Worm (Caenorhabditis elegans) whole organism, young adult: Measurements from ENCODE around the gene tofu-1.

Experiments
- B0261.1 ChIP-seq: sonication (generic microtip); optimal IDR thresholded peaks from 2 replicates; lab custom pipeline; 2016; ENCODE audit warnings: mild to moderate bottlenecking, missing genetic modification characterization, moderate library complexity, missing compliant biosample characterization
- C06A6.2 ChIP-seq: fragments of 200-800 bp; sonication (Bioruptor generic); conservative IDR thresholded peaks from 2 replicates; pipeline ENCODE4 v1.3.6; 2022; ENCODE audit warnings: missing genetic modification characterization, missing compliant biosample characterization
- D2030.7 ChIP-seq: fragments of 200-800 bp; sonication (Bioruptor generic); IDR thresholded peaks from 2 replicates; pipeline ENCODE4 v1.3.6; 2022; ENCODE audit warnings: missing genetic modification reagents, missing genetic modification characterization, missing compliant biosample characterization
- F39B2.1 ChIP-seq: fragments of 200-800 bp; sonication (Bioruptor generic); IDR thresholded peaks from 2 replicates; pipeline ENCODE4 v1.3.6; 2022; ENCODE audit warnings: missing genetic modification reagents, missing genetic modification characterization, missing compliant biosample characterization
- F52B5.7 ChIP-seq: sonication (generic microtip); optimal IDR thresholded peaks from 2 replicates; lab custom pipeline; 2016; ENCODE audit warnings: mild to moderate bottlenecking, missing genetic modification characterization, missing compliant biosample characterization
- F57C9.4 ChIP-seq: sonication (generic microtip); optimal IDR thresholded peaks from 2 replicates; lab custom pipeline; 2017; ENCODE audit warnings: mild to moderate bottlenecking, missing genetic modification characterization, missing compliant biosample characterization
- K12H6.12 ChIP-seq: fragments of 200-800 bp; sonication (Bioruptor generic); optimal IDR thresholded peaks from 2 replicates; lab custom pipeline; 2018; ENCODE audit warnings: mild to moderate bottlenecking, missing genetic modification characterization, missing compliant biosample characterization
- T07F8.4 ChIP-seq: sonication (generic microtip); optimal IDR thresholded peaks from 2 replicates; lab custom pipeline; 2016; ENCODE audit warnings: mild to moderate bottlenecking, missing genetic modification characterization, moderate library complexity, missing compliant biosample characterization
- T26A5.8 ChIP-seq: sonication (generic microtip); optimal IDR thresholded peaks from 2 replicates; lab custom pipeline; 2016; ENCODE audit warnings: missing genetic modification characterization, missing compliant biosample characterization
- ZK185.1 ChIP-seq: sonication (generic microtip); optimal IDR thresholded peaks from 2 replicates; lab custom pipeline; 2016; ENCODE audit warnings: mild to moderate bottlenecking, missing genetic modification characterization, missing compliant biosample characterization; ENCODE audit not compliant: poor library complexity, severe bottlenecking
- ama-1 ChIP-seq, 3 experiments: fragments of 150-350 bp in 1 of 3; sonication (generic microtip) in 2 of 3; optimal IDR thresholded peaks; 2 replicates each; lab custom pipeline; 2014 to 2018; ENCODE audit warnings: missing biosample characterization in 2 of 3, missing genetic modification characterization in 2 of 3, missing genetic modification reagents in 2 of 3
- aptf-2 ChIP-seq: fragments of 200-800 bp; sonication (Bioruptor generic); conservative IDR thresholded peaks from 2 replicates; pipeline ENCODE4 v1.3.6; 2022; ENCODE audit warnings: missing genetic modification reagents, missing genetic modification characterization, missing compliant biosample characterization
- aptf-3 ChIP-seq: fragments of 200-800 bp; sonication (Bioruptor generic); IDR thresholded peaks from 2 replicates; pipeline ENCODE4 v1.3.6; 2022; ENCODE audit warnings: missing genetic modification characterization, missing compliant biosample characterization
- atf-7 ChIP-seq: sonication (generic microtip); optimal IDR thresholded peaks from 2 replicates; lab custom pipeline; 2017; ENCODE audit warnings: mild to moderate bottlenecking, missing genetic modification characterization, missing compliant biosample characterization
- attf-3 ChIP-seq: fragments of 200-800 bp; sonication (Bioruptor generic); conservative IDR thresholded peaks from 2 replicates; pipeline ENCODE4 v1.3.6; 2022; ENCODE audit warnings: missing genetic modification reagents, missing genetic modification characterization, missing compliant biosample characterization
- attf-5 ChIP-seq: fragments of 200-800 bp; sonication (Bioruptor generic); optimal IDR thresholded peaks from 2 replicates; lab custom pipeline; 2018; ENCODE audit warnings: mild to moderate bottlenecking, missing genetic modification characterization, missing compliant biosample characterization
- bed-1 ChIP-seq: fragments of 200-800 bp; sonication (Bioruptor generic); IDR thresholded peaks from 2 replicates; pipeline ENCODE4 v1.3.6; 2022; ENCODE audit warnings: missing genetic modification reagents, missing genetic modification characterization, missing compliant biosample characterization
- cebp-1 ChIP-seq, 2 experiments: fragments of 200-800 bp in 1 of 2; sonication (Bioruptor generic) in 1 of 2; sonication (generic microtip) in 1 of 2; IDR thresholded peaks in 1 of 2; optimal IDR thresholded peaks in 1 of 2; 2 replicates each; pipeline versions ENCODE4 v1.3.6 to Lab custom; 2017 to 2022; ENCODE audit warnings: missing compliant biosample characterization in 2 of 2, missing genetic modification characterization in 2 of 2, mild to moderate bottlenecking in 1 of 2, missing genetic modification reagents in 1 of 2, moderate library complexity in 1 of 2
- ceh-79 ChIP-seq: sonication (generic microtip); optimal IDR thresholded peaks from 2 replicates; lab custom pipeline; 2017; ENCODE audit warnings: mild to moderate bottlenecking, missing genetic modification characterization, missing compliant biosample characterization
- ceh-91 ChIP-seq: fragments of 200-800 bp; sonication (Bioruptor generic); IDR thresholded peaks from 2 replicates; pipeline ENCODE4 v1.3.6; 2022; ENCODE audit warnings: missing genetic modification reagents, missing genetic modification characterization, missing compliant biosample characterization
- chd-7 ChIP-seq: sonication (generic microtip); optimal IDR thresholded peaks from 2 replicates; lab custom pipeline; 2016; ENCODE audit warnings: mild to moderate bottlenecking, missing genetic modification characterization, moderate library complexity, missing compliant biosample characterization
- die-1 ChIP-seq: sonication (generic microtip); optimal IDR thresholded peaks from 2 replicates; lab custom pipeline; 2016; ENCODE audit warnings: missing genotype, mild to moderate bottlenecking, missing genetic modification characterization, missing compliant biosample characterization
- dpl-1 ChIP-seq: fragments of 150-350 bp; optimal IDR thresholded peaks from 2 replicates; lab custom pipeline; 2014; ENCODE audit warnings: missing biosample characterization, missing genetic modification reagents, missing genetic modification characterization
- fkh-3 ChIP-seq: sonication (generic microtip); optimal IDR thresholded peaks from 2 replicates; lab custom pipeline; 2016; ENCODE audit warnings: mild to moderate bottlenecking, missing genetic modification characterization, missing compliant biosample characterization
- hmg-1.2 ChIP-seq: fragments of 200-800 bp; sonication (Bioruptor generic); IDR thresholded peaks from 2 replicates; pipeline ENCODE4 v1.3.6; 2022; ENCODE audit warnings: missing genetic modification reagents, missing genetic modification characterization, missing compliant biosample characterization
- hsf-1 ChIP-seq: fragments of 200-800 bp; sonication (Bioruptor generic); IDR thresholded peaks from 2 replicates; pipeline ENCODE4 v1.3.6; 2022; ENCODE audit warnings: missing genetic modification reagents, missing genetic modification characterization, missing compliant biosample characterization
- lin-26 ChIP-seq: fragments of 200-800 bp; sonication (Bioruptor generic); IDR thresholded peaks from 2 replicates; pipeline ENCODE4 v1.3.6; 2022; ENCODE audit warnings: missing genetic modification reagents, missing genetic modification characterization, missing compliant biosample characterization
- lin-35 ChIP-seq, 3 experiments: fragments of 150-350 bp in 2 of 3; sonication (generic microtip) in 1 of 3; optimal IDR thresholded peaks; 2 replicates each; lab custom pipeline; 2014 to 2018; ENCODE audit warnings: missing biosample characterization in 3 of 3, missing genetic modification characterization in 3 of 3, missing genetic modification reagents in 3 of 3
- lin-40 ChIP-seq: sonication (generic microtip); optimal IDR thresholded peaks from 2 replicates; lab custom pipeline; 2016; ENCODE audit warnings: missing genetic modification characterization, mild to moderate bottlenecking, missing compliant biosample characterization, missing genotype, missing genetic modification reagents
- lir-1 ChIP-seq: fragments of 200-800 bp; sonication (Bioruptor generic); conservative IDR thresholded peaks from 2 replicates; pipeline ENCODE4 v1.3.6; 2022; ENCODE audit warnings: missing genetic modification reagents, missing genetic modification characterization, missing compliant biosample characterization
- madf-6 ChIP-seq: fragments of 200-800 bp; sonication (Bioruptor generic); IDR thresholded peaks from 2 replicates; pipeline ENCODE4 v1.3.6; 2022; ENCODE audit warnings: missing genetic modification reagents, missing genetic modification characterization, missing compliant biosample characterization
- madf-8 ChIP-seq: fragments of 200-800 bp; sonication (Bioruptor generic); conservative IDR thresholded peaks from 2 replicates; pipeline ENCODE4 v1.3.6; 2022; ENCODE audit warnings: missing genetic modification reagents, missing genetic modification characterization, missing compliant biosample characterization
- mes-4 ChIP-seq: sonication (generic microtip); optimal IDR thresholded peaks from 2 replicates; lab custom pipeline; 2016; ENCODE audit warnings: missing genotype, missing genetic modification characterization, missing compliant biosample characterization
- nfya-2 ChIP-seq: fragments of 200-800 bp; sonication (Bioruptor generic); IDR thresholded peaks from 2 replicates; pipeline ENCODE4 v1.3.6; 2022; ENCODE audit warnings: missing genetic modification reagents, missing genetic modification characterization, missing compliant biosample characterization
- pbrm-1 ChIP-seq: fragments of 200-800 bp; sonication (Bioruptor generic); IDR thresholded peaks from 2 replicates; pipeline ENCODE4 v1.3.6; 2022; ENCODE audit warnings: missing genetic modification reagents, missing genetic modification characterization, missing compliant biosample characterization
- snpc-1.1 ChIP-seq: sonication (generic microtip); optimal IDR thresholded peaks from 2 replicates; lab custom pipeline; 2017; ENCODE audit warnings: missing genetic modification characterization, mild to moderate bottlenecking, missing compliant biosample characterization, antibody characterized with exemption, moderate library complexity, missing genotype, missing genetic modification reagents; ENCODE audit not compliant: insufficient read depth
- somi-1 ChIP-seq: fragments of 200-800 bp; sonication (Bioruptor generic); optimal IDR thresholded peaks from 2 replicates; lab custom pipeline; 2018; ENCODE audit warnings: mild to moderate bottlenecking, missing genetic modification characterization, missing compliant biosample characterization
- tbp1 ChIP-seq: fragments of 200-800 bp; sonication (Bioruptor generic); optimal IDR thresholded peaks from 2 replicates; lab custom pipeline; 2018; ENCODE audit warnings: mild to moderate bottlenecking, missing genetic modification characterization, missing compliant biosample characterization
- zim-3 ChIP-seq: sonication (generic microtip); optimal IDR thresholded peaks from 2 replicates; lab custom pipeline; 2017; ENCODE audit warnings: mild to moderate bottlenecking, missing genetic modification characterization, moderate library complexity, missing compliant biosample characterization
- ztf-25 ChIP-seq: fragments of 200-800 bp; sonication (Bioruptor generic); IDR thresholded peaks from 2 replicates; pipeline ENCODE4 v1.3.6; 2022; ENCODE audit warnings: missing genetic modification reagents, missing genetic modification characterization, missing compliant biosample characterization
- ztf-26 ChIP-seq: sonication (generic microtip); optimal IDR thresholded peaks from 2 replicates; lab custom pipeline; 2017; ENCODE audit warnings: missing genetic modification characterization, missing compliant biosample characterization

Gene tofu-1

ce11 chrV:10019934-10020333 is 39.0 kb downstream of the tofu-1 start:
- TF ChIP-seq madf-6 (peak; percentile 39; the same call in 1 of the 2 replicates), tbp1 (GFP tag; lab: Kevin White, UChicago) (peak; percentile 7), ZK185.1 (tag; lab: Kevin White, UChicago) (no peak), K12H6.12 (tag; lab: Kevin White, UChicago) (peak; percentile 17), hsf-1 (GFP tag; lab: Robert Waterston, UW) (peak; percentile 27; the same call in 1 of the 2 replicates), lin-40 (tag; lab: Kevin White, UChicago) (no peak), nfya-2 (GFP tag; lab: Robert Waterston, UW) (no peak), aptf-2 (GFP tag; lab: Robert Waterston, UW) (peak; percentile 40; the same call in 1 of the 2 replicates), C06A6.2 (GFP tag; lab: Robert Waterston, UW) (no peak), pbrm-1 (GFP tag; lab: Robert Waterston, UW) (peak; percentile 44; the same call in 1 of the 2 replicates), ztf-26 (tag; lab: Kevin White, UChicago) (no peak), mes-4 (tag; lab: Kevin White, UChicago) (no peak), atf-7 (tag; lab: Kevin White, UChicago) (no peak), T07F8.4 (no peak), cebp-1 (GFP tag; IDR thresholded peaks at IDR 0.05; lab: Robert Waterston, UW) (0 out of 2 replicates have a peak, but pooled peaks have one; percentile 17), cebp-1 (tag; optimal IDR thresholded peaks at IDR 0.05; lab: Kevin White, UChicago) (peak; percentile 42), zim-3 (tag; lab: Kevin White, UChicago) (no peak), attf-3 (GFP tag; lab: Robert Waterston, UW) (no peak), B0261.1 (tag; lab: Kevin White, UChicago) (no peak), lin-35 (GFP tag; optimal IDR thresholded peaks at IDR 0.05; lab: Kevin White, UChicago) (no peak), D2030.7 (GFP tag; lab: Robert Waterston, UW) (peak; percentile 32; the same call in 1 of the 2 replicates), dpl-1 (no peak), bed-1 (GFP tag; lab: Robert Waterston, UW) (no peak), ama-1 (optimal IDR thresholded peaks at IDR 0.05; lab: Kevin White, UChicago) (no peak), ama-1 (GFP tag; optimal IDR thresholded peaks at IDR 0.05; lab: Kevin White, UChicago) (peak in 1 of 2 experiments; percentile 64), snpc-1.1 (tag; lab: Kevin White, UChicago) (no peak), ceh-79 (tag; lab: Kevin White, UChicago) (no peak), F39B2.1 (no peak), aptf-3 (GFP tag; lab: Robert Waterston, UW) (peak; percentile 23; the same call in 1 of the 2 replicates), F52B5.7 (tag; lab: Kevin White, UChicago) (no peak), T26A5.8 (no peak), chd-7 (peak; percentile 10), hmg-1.2 (GFP tag; lab: Robert Waterston, UW) (peak; percentile 50; the same call in 1 of the 2 replicates), somi-1 (GFP tag; lab: Kevin White, UChicago) (no peak), attf-5 (GFP tag; lab: Kevin White, UChicago) (no peak), lir-1 (GFP tag; lab: Robert Waterston, UW) (no peak), fkh-3 (no peak), ztf-25 (no peak), madf-8 (GFP tag; lab: Robert Waterston, UW) (0 out of 2 replicates have a peak, but pooled peaks have one; percentile 17), ceh-91 (GFP tag; lab: Robert Waterston, UW) (no peak), lin-26 (GFP tag; lab: Robert Waterston, UW) (no peak; the same call in 1 of the 2 replicates), F57C9.4 (tag; lab: Kevin White, UChicago) (no peak), die-1 (tag; lab: Kevin White, UChicago) (no peak)
